Worm (Caenorhabditis elegans) whole organism, L2 larva: Measurements from ENCODE around the gene mecr-1.

Source experiments
- C34F6.9 ChIP-seq: fragments of 150-350 bp; optimal IDR thresholded peaks from 2 replicates; lab custom pipeline; 2014; ENCODE audit warnings: missing biosample characterization, missing genetic modification characterization
- F13H6.1 ChIP-seq: sonication (generic microtip); optimal IDR thresholded peaks from 2 replicates; lab custom pipeline; 2016; ENCODE audit warnings: missing genetic modification characterization, missing compliant biosample characterization
- R02D3.7 ChIP-seq: fragments of 150-350 bp; optimal IDR thresholded peaks from 2 replicates; lab custom pipeline; 2014; ENCODE audit warnings: missing biosample characterization, missing genetic modification characterization
- Y55F3AM.14 ChIP-seq: fragments of 200-800 bp; sonication (Bioruptor generic); optimal IDR thresholded peaks from 2 replicates; lab custom pipeline; 2018; ENCODE audit warnings: mild to moderate bottlenecking, missing genetic modification characterization, missing compliant biosample characterization
- aly-2 ChIP-seq: fragments of 150-350 bp; optimal IDR thresholded peaks from 2 replicates; lab custom pipeline; 2014; ENCODE audit warnings: missing biosample characterization, missing genetic modification characterization
- ama-1 ChIP-seq: fragments of 150-350 bp; optimal IDR thresholded peaks from 2 replicates; lab custom pipeline; 2018; ENCODE audit warnings: inconsistent platforms
- blmp-1 ChIP-seq: sonication (generic microtip); optimal IDR thresholded peaks from 2 replicates; lab custom pipeline; 2017; ENCODE audit warnings: missing genetic modification characterization, mild to moderate bottlenecking, missing compliant biosample characterization, antibody characterized with exemption, moderate library complexity; ENCODE audit not compliant: insufficient read depth
- ceh-16 ChIP-seq: fragments of 150-350 bp; optimal IDR thresholded peaks from 2 replicates; lab custom pipeline; 2014; ENCODE audit warnings: missing biosample characterization, missing genetic modification characterization
- ceh-82 ChIP-seq: fragments of 150-350 bp; optimal IDR thresholded peaks from 2 replicates; lab custom pipeline; 2014; ENCODE audit warnings: missing biosample characterization, missing genetic modification characterization
- crh-2 ChIP-seq: sonication (generic microtip); optimal IDR thresholded peaks from 2 replicates; lab custom pipeline; 2017; ENCODE audit warnings: missing biosample characterization, missing genetic modification characterization
- egl-27 ChIP-seq: sonication (generic microtip); optimal IDR thresholded peaks from 3 replicates; lab custom pipeline; 2017; ENCODE audit warnings: missing biosample characterization, missing genetic modification reagents, missing genetic modification characterization
- elt-1 ChIP-seq: fragments of 150-350 bp; optimal IDR thresholded peaks from 2 replicates; lab custom pipeline; 2014; ENCODE audit warnings: missing biosample characterization, missing genetic modification characterization
- elt-3 ChIP-seq: sonication (generic microtip); optimal IDR thresholded peaks from 2 replicates; lab custom pipeline; 2017; ENCODE audit warnings: missing biosample characterization, missing genetic modification characterization
- lin-11 ChIP-seq: fragments of 150-350 bp; sonication (generic microtip); optimal IDR thresholded peaks from 2 replicates; lab custom pipeline; 2014; ENCODE audit warnings: missing biosample characterization, missing genetic modification characterization, inconsistent platforms, mixed read lengths
- lin-13 ChIP-seq: fragments of 150-350 bp; optimal IDR thresholded peaks from 2 replicates; lab custom pipeline; 2014; ENCODE audit warnings: missing biosample characterization, missing genetic modification reagents, missing genetic modification characterization
- lin-39 ChIP-seq: fragments of 150-350 bp; optimal IDR thresholded peaks from 2 replicates; lab custom pipeline; 2014; ENCODE audit warnings: missing biosample characterization, missing genetic modification reagents, missing genetic modification characterization
- lsy-2 ChIP-seq, 2 experiments: fragments of 150-350 bp in 1 of 2; sonication (generic microtip) in 1 of 2; optimal IDR thresholded peaks; 2 replicates each; lab custom pipeline; 2014 to 2017; ENCODE audit warnings: missing biosample characterization in 2 of 2, missing genetic modification characterization in 2 of 2
- mab-5 ChIP-seq: fragments of 150-350 bp; optimal IDR thresholded peaks from 2 replicates; lab custom pipeline; 2014; ENCODE audit warnings: missing biosample characterization, missing genetic modification characterization
- mbf-1 ChIP-seq: sonication (generic microtip); optimal IDR thresholded peaks from 2 replicates; lab custom pipeline; 2017; ENCODE audit warnings: missing biosample characterization, missing genetic modification characterization
- mdl-1 ChIP-seq, 2 experiments: fragments of 150-350 bp in 1 of 2; sonication (generic microtip) in 1 of 2; optimal IDR thresholded peaks; 2 replicates each; lab custom pipeline; 2017; ENCODE audit warnings: missing biosample characterization in 2 of 2, missing genetic modification characterization in 2 of 2
- nhr-11 ChIP-seq: fragments of 150-350 bp; optimal IDR thresholded peaks from 2 replicates; lab custom pipeline; 2014; ENCODE audit warnings: missing biosample characterization, missing genetic modification characterization
- nhr-21 ChIP-seq: fragments of 150-350 bp; optimal IDR thresholded peaks from 2 replicates; lab custom pipeline; 2014; ENCODE audit warnings: missing biosample characterization, missing genetic modification characterization
- nhr-237 ChIP-seq: fragments of 150-350 bp; optimal IDR thresholded peaks from 2 replicates; lab custom pipeline; 2014; ENCODE audit warnings: missing biosample characterization, missing genetic modification characterization
- nhr-25 ChIP-seq: fragments of 150-350 bp; sonication (generic microtip); optimal IDR thresholded peaks from 3 replicates; lab custom pipeline; 2014; ENCODE audit warnings: missing biosample characterization, missing genetic modification characterization
- nhr-6 ChIP-seq: fragments of 150-350 bp; optimal IDR thresholded peaks from 2 replicates; lab custom pipeline; 2014; ENCODE audit warnings: missing biosample characterization, missing genetic modification characterization
- peb-1 ChIP-seq: fragments of 150-350 bp; optimal IDR thresholded peaks from 2 replicates; lab custom pipeline; 2014; ENCODE audit warnings: missing biosample characterization, missing genetic modification characterization
- sem-4 ChIP-seq: fragments of 150-350 bp; optimal IDR thresholded peaks from 2 replicates; lab custom pipeline; 2014; ENCODE audit warnings: missing biosample characterization, missing genetic modification reagents, missing genetic modification characterization
- skn-1 ChIP-seq: sonication (generic microtip); optimal IDR thresholded peaks from 2 replicates; lab custom pipeline; 2017; ENCODE audit warnings: missing biosample characterization, missing genetic modification characterization
- sma-3 ChIP-seq: sonication (generic microtip); optimal IDR thresholded peaks from 2 replicates; lab custom pipeline; 2016; ENCODE audit warnings: missing genetic modification reagents, missing genetic modification characterization, missing compliant biosample characterization
- sma-9 ChIP-seq, 2 experiments: fragments of 150-350 bp in 1 of 2; sonication (generic microtip) in 1 of 2; optimal IDR thresholded peaks; 2 replicates each; lab custom pipeline; 2014 to 2016; ENCODE audit warnings: missing genetic modification characterization in 2 of 2, mild to moderate bottlenecking in 1 of 2, missing biosample characterization in 1 of 2, missing compliant biosample characterization in 1 of 2, missing genetic modification reagents in 1 of 2, moderate library complexity in 1 of 2
- unc-39 ChIP-seq: fragments of 150-350 bp; optimal IDR thresholded peaks from 2 replicates; lab custom pipeline; 2014; ENCODE audit warnings: missing biosample characterization, missing genetic modification characterization
- unc-55 ChIP-seq: fragments of 150-350 bp; sonication (generic microtip); optimal IDR thresholded peaks from 3 replicates; lab custom pipeline; 2014; ENCODE audit warnings: missing biosample characterization, missing genetic modification reagents, missing genetic modification characterization
- zag-1 ChIP-seq: fragments of 150-350 bp; optimal IDR thresholded peaks from 2 replicates; lab custom pipeline; 2014; ENCODE audit warnings: missing biosample characterization, missing genetic modification characterization
- ztf-1 ChIP-seq: fragments of 200-800 bp; sonication (Bioruptor generic); conservative IDR thresholded peaks from 2 replicates; pipeline ENCODE4 v1.3.6; 2022; ENCODE audit warnings: missing genetic modification characterization, missing compliant biosample characterization
- ztf-11 ChIP-seq: sonication (generic microtip); optimal IDR thresholded peaks from 2 replicates; lab custom pipeline; 2017; ENCODE audit warnings: missing biosample characterization, missing genetic modification characterization
- ztf-4 ChIP-seq: fragments of 150-350 bp; optimal IDR thresholded peaks from 2 replicates; lab custom pipeline; 2014; ENCODE audit warnings: missing biosample characterization, missing genetic modification characterization

mecr-1 gene

ce11 chrII:13153299-13153698 is 33.8 kb downstream of the mecr-1 start, which contains the start of gene spe-18:
Gene spe-18 (minus strand): TSS chrII:13153399.
- TF ChIP-seq nhr-21 (tag; lab: Kevin White, UChicago) (no peak), sma-9 (GFP tag; optimal IDR thresholded peaks at IDR 0.05; lab: Kevin White, UChicago) (no peak), sma-9 (tag; optimal IDR thresholded peaks at IDR 0.05; lab: Kevin White, UChicago) (no peak), egl-27 (tag; lab: Kevin White, UChicago) (no peak), ztf-11 (no peak), mdl-1 (tag; optimal IDR thresholded peaks at IDR 0.05; lab: Kevin White, UChicago) (no peak)

- TF ChIP-seq nhr-237 (no peak), elt-1 (tag; lab: Kevin White, UChicago) (no peak), lin-39 (tag; lab: Kevin White, UChicago) (no peak), nhr-11 (tag; lab: Kevin White, UChicago) (no peak), mdl-1 (tag; optimal IDR thresholded peaks at IDR 0.05; lab: Kevin White, UChicago) (no peak), ztf-4 (tag; lab: Kevin White, UChicago) (no peak), zag-1 (no peak), ztf-1 (GFP tag; lab: Robert Waterston, UW) (no peak), sem-4 (tag; lab: Kevin White, UChicago) (no peak), skn-1 (tag; lab: Kevin White, UChicago) (no peak), blmp-1 (tag; lab: Kevin White, UChicago) (no peak), unc-39 (tag; lab: Kevin White, UChicago) (no peak), R02D3.7 (tag; lab: Kevin White, UChicago) (no peak), nhr-6 (tag; lab: Kevin White, UChicago) (no peak), Y55F3AM.14 (GFP tag; lab: Kevin White, UChicago) (no peak), crh-2 (tag; lab: Kevin White, UChicago) (no peak), lsy-2 (tag; optimal IDR thresholded peaks at IDR 0.05; lab: Kevin White, UChicago) (no peak), ceh-82 (tag; lab: Kevin White, UChicago) (no peak)
Observed at ce11 chrII:13152409-13152808, 34.7 kb downstream of the mecr-1 start.

DNA sequence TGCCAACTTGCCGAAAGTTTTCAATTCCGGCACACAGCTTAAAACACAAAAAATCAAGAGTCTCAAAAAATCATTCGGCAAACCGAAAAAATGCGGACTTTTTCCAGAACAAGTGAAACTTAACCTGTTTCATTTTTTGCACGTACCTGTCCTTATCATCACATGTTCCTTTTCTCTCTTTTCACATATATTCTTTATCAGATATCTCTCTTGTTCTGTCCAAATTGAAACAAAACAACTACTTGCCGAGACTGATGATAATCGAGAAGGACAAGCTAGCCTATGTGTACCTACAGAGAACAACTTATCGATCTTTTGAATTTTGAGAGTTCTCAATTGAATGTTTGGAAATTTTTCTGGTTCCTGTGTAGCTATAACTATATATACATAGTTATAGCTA is 37.1 kb downstream of the mecr-1 start:
- TF ChIP-seq lin-39 (tag; lab: Kevin White, UChicago), result no peak
- TF ChIP-seq skn-1 (tag; lab: Kevin White, UChicago), result no peak
- TF ChIP-seq unc-39 (tag; lab: Kevin White, UChicago), result no peak
- TF ChIP-seq nhr-21 (tag; lab: Kevin White, UChicago), result peak; percentile 55
- no peak for TF ChIP-seq ceh-16 (tag; lab: Kevin White, UChicago)
- no peak for TF ChIP-seq ceh-82 (tag; lab: Kevin White, UChicago)
- TF ChIP-seq sma-3 (GFP tag; lab: Kevin White, UChicago), result peak; percentile 5
- TF ChIP-seq unc-55 (GFP tag; lab: Kevin White, UChicago), result no peak
- TF ChIP-seq lin-11, result no peak
- TF ChIP-seq ztf-1 (GFP tag; lab: Robert Waterston, UW), result no peak
- no peak for TF ChIP-seq R02D3.7 (tag; lab: Kevin White, UChicago)
- TF ChIP-seq ztf-11, result no peak
- TF ChIP-seq lin-13 (GFP tag; lab: Kevin White, UChicago), result no peak
- TF ChIP-seq mbf-1 (tag; lab: Kevin White, UChicago), result no peak
- TF ChIP-seq sma-9 (GFP tag; optimal IDR thresholded peaks at IDR 0.05; lab: Kevin White, UChicago), result peak; percentile 65
- no peak for TF ChIP-seq sma-9 (tag; optimal IDR thresholded peaks at IDR 0.05; lab: Kevin White, UChicago)
- TF ChIP-seq nhr-25, result no peak
- no peak for TF ChIP-seq aly-2
- TF ChIP-seq crh-2 (tag; lab: Kevin White, UChicago), result no peak
- TF ChIP-seq egl-27 (tag; lab: Kevin White, UChicago), result no peak
- TF ChIP-seq nhr-11 (tag; lab: Kevin White, UChicago), result no peak
- TF ChIP-seq blmp-1 (tag; lab: Kevin White, UChicago), result peak; percentile 73
- no peak for TF ChIP-seq F13H6.1 (tag; lab: Kevin White, UChicago)
- no peak for TF ChIP-seq C34F6.9 (tag; lab: Kevin White, UChicago)
- TF ChIP-seq mdl-1 (tag; optimal IDR thresholded peaks at IDR 0.05; lab: Kevin White, UChicago), result no peak
- no peak for TF ChIP-seq mab-5 (tag; lab: Kevin White, UChicago)
- TF ChIP-seq elt-3, result no peak
- TF ChIP-seq Y55F3AM.14 (GFP tag; lab: Kevin White, UChicago), result no peak
- TF ChIP-seq peb-1, result no peak
- no peak for TF ChIP-seq ama-1 (lab: Kevin White, UChicago)
